Fruit fly (Drosophila melanogaster): Measurements from ENCODE around the gene CG34305.

The CG34305 gene

DNA sequence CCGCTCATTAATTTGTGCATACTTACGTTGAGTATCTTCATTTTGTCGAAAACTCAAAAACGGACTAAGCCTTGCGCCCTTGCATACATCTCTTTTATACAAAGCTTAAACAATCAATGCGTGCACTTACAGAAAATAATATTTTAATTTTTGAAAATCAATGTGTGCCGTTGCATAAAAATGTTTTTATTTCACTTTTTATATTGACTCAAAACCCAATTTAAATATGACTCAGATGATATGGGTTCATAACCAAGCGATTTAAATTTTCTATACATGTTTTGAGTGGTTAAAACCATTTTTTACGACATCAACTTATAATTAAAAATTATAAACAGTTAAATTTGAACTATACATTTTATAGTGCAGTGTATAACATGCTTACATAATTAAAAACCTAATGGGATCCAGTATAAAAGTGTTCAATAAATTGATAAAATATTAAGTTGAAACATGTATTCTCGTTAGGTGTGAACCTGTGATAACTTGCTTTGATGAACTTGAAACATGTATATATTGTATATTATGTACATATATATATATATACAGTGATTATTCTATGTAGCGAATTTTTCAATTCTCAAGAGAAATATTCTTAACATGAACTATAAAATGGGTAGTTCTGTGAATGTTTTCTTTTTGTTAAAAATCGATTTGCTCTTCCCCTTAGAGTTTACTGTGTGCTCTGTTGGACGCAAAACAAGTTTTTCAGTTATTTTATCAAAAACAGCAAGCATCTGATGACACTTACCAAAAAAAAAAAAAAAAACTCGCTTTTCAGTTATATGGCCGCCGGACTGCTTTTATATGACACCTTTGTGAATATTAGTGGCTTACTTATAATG is at the start of gene CG34305:
TSS of gene CG34305 (minus strand) at position 51 of the 845 bp plus-strand sequence.
- no peak for TF ChIP-seq noc (tag; optimal IDR thresholded peaks at IDR 0.05)

DNA sequence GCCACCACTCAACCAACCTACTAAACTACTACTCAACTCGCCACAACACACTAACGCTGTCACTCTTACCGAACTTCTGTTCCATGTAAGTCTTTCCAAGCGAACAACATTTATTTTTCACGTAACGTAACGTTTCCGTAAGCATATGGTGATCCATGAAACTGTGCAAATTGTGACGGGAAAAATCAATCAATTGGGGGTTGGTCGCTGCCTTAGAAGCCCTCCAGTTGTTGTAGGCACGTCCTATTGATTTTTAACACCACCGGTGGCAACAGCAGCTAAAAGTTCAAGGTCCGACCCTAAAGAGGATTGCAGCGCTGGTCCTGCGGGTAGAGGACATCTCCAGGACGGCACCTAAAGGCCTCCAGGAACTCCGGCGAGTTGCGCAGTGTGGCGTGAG is 49.2 kb upstream of the CG34305 start:
- TF ChIP-seq noc (tag; optimal IDR thresholded peaks at IDR 0.05) = no peak

DNA sequence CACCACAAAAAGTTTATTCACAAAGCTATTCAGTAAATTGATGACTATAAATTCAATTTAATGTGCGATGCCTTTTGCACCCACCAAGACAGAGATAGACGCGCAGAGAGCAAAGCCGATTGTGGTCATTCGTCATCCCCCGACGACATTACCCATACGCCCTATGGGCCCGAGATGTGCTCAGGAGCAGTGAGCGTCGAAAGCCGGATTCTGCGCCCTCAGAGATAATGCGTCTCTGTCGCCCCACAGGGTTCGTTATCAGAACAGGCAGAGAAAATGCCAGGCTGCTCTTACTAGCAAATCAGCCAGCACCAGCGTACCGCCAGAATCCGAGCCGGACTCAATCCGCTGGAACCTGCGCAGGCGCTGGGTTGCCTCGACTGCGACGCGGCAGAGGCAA is 48.3 kb upstream of the CG34305 start:
- peak; percentile 18 for TF ChIP-seq noc (tag; optimal IDR thresholded peaks at IDR 0.05)

- no peak for TF ChIP-seq noc (tag; optimal IDR thresholded peaks at IDR 0.05)
These were observed 41.5 kb upstream of the CG34305 start for dm6 chr3R:4284376-4284953.

DNA sequence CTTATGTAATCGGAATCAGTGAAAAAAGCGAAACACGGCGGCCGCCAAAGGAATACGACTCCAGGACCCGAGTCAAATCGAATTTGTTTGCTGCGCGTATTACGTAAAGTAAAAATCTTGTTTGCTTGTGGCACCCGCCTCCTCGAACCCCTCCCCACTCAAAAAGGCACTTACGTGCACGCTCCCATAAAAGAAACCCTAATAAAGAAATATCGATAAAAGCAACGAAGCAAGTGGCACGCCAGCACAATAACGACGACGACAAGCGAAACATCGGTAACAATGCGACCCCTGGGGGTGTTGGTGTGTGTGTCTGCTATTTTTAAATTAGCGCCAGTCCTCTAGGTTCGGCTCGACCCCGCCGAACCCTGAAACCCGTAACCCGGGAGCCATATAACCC is 39.3 kb upstream of the CG34305 start:
- no peak for TF ChIP-seq noc (tag; optimal IDR thresholded peaks at IDR 0.05)

dm6 chr3R:4281119-4281861 is 38.3 kb upstream of the CG34305 start:
- no peak for TF ChIP-seq noc (tag; optimal IDR thresholded peaks at IDR 0.05)

DNA sequence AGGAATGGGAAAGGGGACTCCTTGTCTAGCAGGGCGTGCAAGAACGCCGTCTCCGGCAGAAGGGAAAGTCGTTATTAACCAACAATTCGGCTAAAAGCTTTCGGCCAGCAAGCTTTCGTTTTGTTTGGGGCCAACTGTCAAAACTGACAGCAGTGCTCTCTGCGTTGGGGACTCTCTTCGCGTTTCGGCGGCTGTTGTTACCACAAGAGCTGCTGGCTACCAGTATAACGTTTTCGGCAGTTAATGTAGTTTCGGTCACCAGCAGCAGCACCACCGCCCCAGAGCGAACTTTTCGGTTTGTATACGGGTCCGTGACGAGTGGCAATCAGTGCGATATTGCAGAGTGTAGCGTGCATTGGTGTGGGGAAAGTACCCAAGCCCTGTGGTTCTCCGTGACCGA is 37.1 kb upstream of the CG34305 start, which contains the start of gene cpx:
TSS of gene cpx (plus strand) at position 160 of the 400 bp plus-strand sequence.
- TF ChIP-seq noc (tag; optimal IDR thresholded peaks at IDR 0.05) = no peak

DNA sequence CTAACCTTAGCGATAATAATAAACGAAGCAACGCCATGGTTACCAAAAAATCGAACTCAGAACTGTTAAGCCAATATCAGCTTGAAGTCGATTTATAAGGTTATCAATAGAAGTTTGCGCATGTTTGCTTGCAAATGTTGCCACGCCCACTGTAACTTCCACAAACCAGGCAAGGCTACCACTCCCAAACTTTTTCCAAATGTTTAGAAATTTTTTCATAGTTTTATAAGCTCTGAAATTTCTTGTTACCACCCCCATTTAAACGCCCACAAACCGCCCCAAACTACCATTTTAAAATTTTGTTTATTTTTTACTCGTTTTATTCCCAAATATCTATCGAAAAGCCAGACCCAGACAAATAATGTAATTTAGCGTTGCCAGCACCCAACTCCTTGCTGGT is 34.9 kb upstream of the CG34305 start, which contains the start of gene flip:
TSS of gene flip (minus strand) at position 101 of the 400 bp plus-strand sequence.
- no peak for TF ChIP-seq noc (tag; optimal IDR thresholded peaks at IDR 0.05)

DNA sequence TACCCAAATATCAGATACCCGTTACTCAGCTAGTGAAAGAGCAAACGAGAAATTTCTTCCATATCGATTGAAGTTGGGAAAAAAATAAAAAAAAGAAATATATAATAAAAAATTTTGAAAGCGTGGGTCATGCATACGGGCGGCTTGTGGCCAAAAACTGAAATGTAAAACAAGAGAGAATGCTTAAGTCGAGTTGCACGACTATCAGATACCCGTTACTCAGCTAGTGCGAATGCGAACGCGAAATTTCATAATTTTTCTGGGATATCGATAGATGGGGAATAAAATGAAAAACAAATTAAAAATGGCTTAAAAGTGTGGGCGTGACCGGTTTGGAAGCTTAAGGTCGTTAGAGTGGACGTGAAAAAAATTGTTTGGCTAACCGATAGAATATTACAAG is 25.4 kb upstream of the CG34305 start:
- TF ChIP-seq noc (tag; optimal IDR thresholded peaks at IDR 0.05) = no peak

DNA sequence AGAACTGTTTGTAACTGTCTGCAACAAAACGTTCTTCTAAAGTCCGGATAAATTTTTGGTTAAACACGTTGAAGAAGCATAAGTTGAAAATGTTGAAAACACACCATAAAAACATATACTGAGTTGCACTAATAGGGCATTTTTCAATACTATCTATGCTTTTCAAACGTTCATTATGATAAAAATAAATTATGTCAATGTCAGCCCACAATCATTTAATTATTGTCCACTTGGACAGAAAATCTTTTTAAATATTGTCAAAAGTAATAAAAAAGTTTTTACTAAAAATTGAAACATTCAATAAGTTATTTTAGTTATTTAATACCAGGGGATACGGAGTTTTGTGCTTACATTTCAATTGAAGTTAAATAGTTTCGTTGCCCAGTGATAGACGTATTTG is 23.5 kb upstream of the CG34305 start, which contains the start of gene CG1092:
TSS of gene CG1092 (plus strand) at position 301 of the 400 bp plus-strand sequence.
- no peak for TF ChIP-seq noc (tag; optimal IDR thresholded peaks at IDR 0.05)

dm6 chr3R:4256672-4257071 is 13.7 kb upstream of the CG34305 start, which contains the start of gene Or82a:
Gene Or82a, plus strand, starts transcription at chr3R:4256972.
- no peak for TF ChIP-seq noc (tag; optimal IDR thresholded peaks at IDR 0.05)

DNA sequence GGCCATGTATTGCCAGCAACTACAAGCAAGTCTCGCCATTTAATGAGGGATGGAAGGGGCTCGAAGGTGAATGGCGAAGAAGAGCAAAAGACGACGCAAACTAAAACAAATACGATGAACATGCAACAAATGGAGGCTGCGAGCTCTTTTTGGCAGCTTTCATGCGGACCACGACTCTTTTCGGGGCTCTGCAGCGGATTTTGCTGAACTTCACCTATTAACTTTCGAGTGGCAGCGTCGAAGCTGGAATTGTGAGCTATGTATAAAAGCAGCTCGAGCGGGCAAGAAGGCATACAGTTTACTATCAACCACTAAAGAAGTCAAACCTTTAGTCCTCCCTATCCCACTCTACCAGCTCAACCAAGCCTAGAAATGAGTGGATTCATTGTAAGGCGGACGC is 11.5 kb upstream of the CG34305 start, which contains the start of gene TwdlV:
TSS of gene TwdlV (plus strand) at position 301 of the 400 bp plus-strand sequence.
- no peak for TF ChIP-seq noc (tag; optimal IDR thresholded peaks at IDR 0.05)

DNA sequence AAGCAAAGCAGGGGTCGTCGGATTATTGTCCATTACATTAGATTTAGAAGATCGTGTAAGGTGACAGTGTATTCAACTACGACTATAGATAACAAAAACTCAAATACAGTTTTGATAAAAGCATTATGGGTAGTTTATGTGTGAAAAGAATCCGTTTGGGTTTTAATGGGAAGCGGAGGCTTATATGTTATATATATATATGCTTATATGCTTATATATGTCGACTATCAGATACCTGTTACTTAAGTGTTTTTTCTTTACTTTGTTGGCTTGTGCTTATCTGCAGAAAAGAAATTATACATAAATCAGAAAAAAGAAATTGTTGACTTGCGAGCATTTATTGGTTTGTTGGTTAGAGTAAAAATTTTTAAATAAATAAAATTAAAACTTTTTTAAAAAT is 10.0 kb upstream of the CG34305 start, which contains the start of gene CG14644:
TSS of gene CG14644 (minus strand) at position 101 of the 400 bp plus-strand sequence.
- no peak for TF ChIP-seq noc (tag; optimal IDR thresholded peaks at IDR 0.05)

- no peak for TF ChIP-seq noc (tag; optimal IDR thresholded peaks at IDR 0.05)
These were observed 8.3 kb upstream of the CG34305 start, which contains the start of gene TwdlG for dm6 chr3R:4251241-4251640. Gene TwdlG, minus strand, starts transcription at chr3R:4251341.

- TF ChIP-seq noc (tag; optimal IDR thresholded peaks at IDR 0.05) = no peak
These were observed 7.0 kb upstream of the CG34305 start for dm6 chr3R:4249947-4250346.

DNA sequence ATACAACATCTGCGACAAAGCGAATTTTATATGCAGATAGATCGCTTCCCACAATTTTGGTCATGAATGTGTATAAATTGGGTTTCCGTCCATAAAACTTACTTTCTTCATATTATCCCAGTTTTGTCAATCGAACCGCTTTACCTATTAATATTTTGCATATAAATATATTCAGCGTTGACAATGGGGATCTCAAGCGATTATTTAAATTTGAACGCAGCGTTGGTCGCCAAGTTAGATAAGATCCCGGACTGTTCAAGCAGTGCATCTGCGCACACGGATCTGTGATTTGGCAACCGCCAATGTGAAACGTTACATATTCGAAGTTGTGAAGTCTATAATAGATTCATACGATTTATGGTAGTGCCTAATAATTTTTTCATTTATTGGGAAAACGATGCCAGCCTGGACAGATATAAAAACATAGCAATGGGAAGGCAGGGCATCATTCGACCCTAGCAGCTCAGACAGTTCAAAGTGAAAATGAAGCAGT is 3.7 kb upstream of the CG34305 start, which contains the start of gene TwdlF:
TSS of gene TwdlF (plus strand) at position 443 of the 493 bp plus-strand sequence.
- no peak for TF ChIP-seq noc (tag; optimal IDR thresholded peaks at IDR 0.05)

Measured in whole organism, larva.